Worm (Caenorhabditis elegans) whole organism, L1 larva: Measurements from ENCODE around the gene clec-148.

Experiments
- C04F5.9 ChIP-seq: sonication (generic microtip); optimal IDR thresholded peaks from 2 replicates; lab custom pipeline; 2016; ENCODE audit warnings: missing genetic modification characterization, missing compliant biosample characterization
- C16A3.4 ChIP-seq: fragments of 150-350 bp; optimal IDR thresholded peaks from 2 replicates; lab custom pipeline; 2014; ENCODE audit warnings: missing biosample characterization, missing genetic modification characterization
- Y116A8C.19 ChIP-seq: sonication (generic microtip); optimal IDR thresholded peaks from 2 replicates; lab custom pipeline; 2016; ENCODE audit warnings: missing compliant biosample characterization, missing genetic modification characterization, borderline replicate concordance
- aly-2 ChIP-seq: fragments of 150-350 bp; optimal IDR thresholded peaks from 2 replicates; lab custom pipeline; 2014; ENCODE audit warnings: missing biosample characterization, missing genetic modification characterization
- ceh-8 ChIP-seq: fragments of 200-800 bp; sonication (Bioruptor generic); optimal IDR thresholded peaks from 2 replicates; lab custom pipeline; 2018; ENCODE audit warnings: mild to moderate bottlenecking, missing genetic modification characterization, moderate library complexity, missing compliant biosample characterization
- ceh-82 ChIP-seq, 3 experiments: fragments of 150-350 bp in 1 of 3; sonication (generic microtip) in 2 of 3; optimal IDR thresholded peaks; 2 replicates each; lab custom pipeline; 2014 to 2017; ENCODE audit warnings: missing biosample characterization in 3 of 3, missing genetic modification characterization in 3 of 3
- ceh-90 ChIP-seq: sonication (generic microtip); optimal IDR thresholded peaks from 2 replicates; lab custom pipeline; 2016; ENCODE audit warnings: missing genetic modification characterization, missing compliant biosample characterization
- dsc-1 ChIP-seq: sonication (generic microtip); optimal IDR thresholded peaks from 2 replicates; lab custom pipeline; 2016; ENCODE audit warnings: mild to moderate bottlenecking, missing genetic modification characterization, missing compliant biosample characterization
- efl-1 ChIP-seq, 4 experiments: fragments of 150-350 bp; optimal IDR thresholded peaks in 3 of 4; peaks in 1 of 4; 1 replicate in 1 of 4; 2 replicates in 3 of 4; lab custom pipeline; 2014; ENCODE audit warnings: missing biosample characterization in 2 of 4, missing genetic modification characterization in 2 of 4, missing genetic modification reagents in 2 of 4
- elt-2 ChIP-seq: sonication (generic microtip); optimal IDR thresholded peaks from 2 replicates; lab custom pipeline; 2016; ENCODE audit warnings: missing genetic modification characterization, mild to moderate bottlenecking, inconsistent platforms, missing compliant biosample characterization, missing genetic modification reagents
- ets-5 ChIP-seq: fragments of 200-800 bp; sonication (Bioruptor generic); IDR thresholded peaks from 2 replicates; pipeline ENCODE4 v1.3.6; 2022; ENCODE audit warnings: missing genetic modification characterization, missing compliant biosample characterization
- hlh-17 ChIP-seq: fragments of 200-800 bp; sonication (Bioruptor generic); optimal IDR thresholded peaks from 2 replicates; lab custom pipeline; 2018; ENCODE audit warnings: missing genetic modification characterization, mild to moderate bottlenecking, missing compliant biosample characterization, moderate library complexity, borderline replicate concordance
- hpl-2 ChIP-seq: fragments of 150-350 bp; optimal IDR thresholded peaks from 2 replicates; lab custom pipeline; 2014; ENCODE audit warnings: missing biosample characterization, missing genetic modification reagents, missing genetic modification characterization
- isw-1 ChIP-seq: fragments of 200-800 bp; sonication (Bioruptor generic); IDR thresholded peaks from 2 replicates; pipeline ENCODE4 v1.3.6; 2022; ENCODE audit warnings: missing genetic modification characterization, missing compliant biosample characterization
- lin-13 ChIP-seq: fragments of 150-350 bp; optimal IDR thresholded peaks from 2 replicates; lab custom pipeline; 2014; ENCODE audit warnings: missing biosample characterization, missing genetic modification reagents, missing genetic modification characterization
- lin-14 ChIP-seq: fragments of 200-800 bp; sonication (Bioruptor generic); optimal IDR thresholded peaks from 2 replicates; lab custom pipeline; 2018; ENCODE audit warnings: mild to moderate bottlenecking, missing genetic modification characterization, moderate library complexity, missing compliant biosample characterization
- lin-39 ChIP-seq: fragments of 150-350 bp; optimal IDR thresholded peaks from 2 replicates; lab custom pipeline; 2014; ENCODE audit warnings: missing biosample characterization, missing genetic modification reagents, missing genetic modification characterization
- mab-9 ChIP-seq: fragments of 200-800 bp; sonication (Bioruptor generic); IDR thresholded peaks from 2 replicates; pipeline ENCODE4 v1.3.6; 2022; ENCODE audit warnings: missing genetic modification reagents, missing genetic modification characterization, missing compliant biosample characterization
- mep-1 ChIP-seq: fragments of 150-350 bp; optimal IDR thresholded peaks from 2 replicates; lab custom pipeline; 2014; ENCODE audit warnings: missing biosample characterization, missing genetic modification characterization
- nhr-12 ChIP-seq: sonication (generic microtip); optimal IDR thresholded peaks from 2 replicates; lab custom pipeline; 2017; ENCODE audit warnings: missing biosample characterization, missing genetic modification characterization
- nhr-237 ChIP-seq: fragments of 150-350 bp; optimal IDR thresholded peaks from 2 replicates; lab custom pipeline; 2014; ENCODE audit warnings: missing biosample characterization, missing genetic modification characterization
- nhr-85 ChIP-seq: sonication (generic microtip); peaks from one replicate; lab custom pipeline; 2016; ENCODE audit warnings: missing genetic modification characterization, inconsistent platforms, missing compliant biosample characterization
- pax-3 ChIP-seq: fragments of 200-800 bp; sonication (Bioruptor generic); optimal IDR thresholded peaks from 2 replicates; lab custom pipeline; 2018; ENCODE audit warnings: mild to moderate bottlenecking, missing genetic modification characterization, moderate library complexity, missing compliant biosample characterization
- rnt-1 ChIP-seq: sonication (generic microtip); optimal IDR thresholded peaks from 2 replicates; lab custom pipeline; 2016; ENCODE audit warnings: mild to moderate bottlenecking, missing genetic modification characterization, moderate library complexity, missing compliant biosample characterization
- snu-23 ChIP-seq: sonication (generic microtip); optimal IDR thresholded peaks from 2 replicates; lab custom pipeline; 2016; ENCODE audit warnings: missing genetic modification characterization, missing compliant biosample characterization
- sptf-1 ChIP-seq: fragments of 150-350 bp; optimal IDR thresholded peaks from 2 replicates; lab custom pipeline; 2014; ENCODE audit warnings: missing biosample characterization, missing genetic modification characterization
- tbx-2 ChIP-seq: sonication (generic microtip); optimal IDR thresholded peaks from 2 replicates; lab custom pipeline; 2016; ENCODE audit warnings: missing genetic modification characterization, missing compliant biosample characterization
- tlp-1 ChIP-seq: fragments of 150-350 bp; optimal IDR thresholded peaks from 2 replicates; lab custom pipeline; 2014; ENCODE audit warnings: missing biosample characterization, missing genetic modification characterization
- unc-130 ChIP-seq: fragments of 150-350 bp; optimal IDR thresholded peaks from 2 replicates; lab custom pipeline; 2017; ENCODE audit warnings: missing biosample characterization, missing genetic modification characterization, inconsistent platforms
- unc-86 ChIP-seq: sonication (generic microtip); optimal IDR thresholded peaks from 2 replicates; lab custom pipeline; 2016; ENCODE audit warnings: missing genetic modification characterization, missing compliant biosample characterization
- zag-1 ChIP-seq: fragments of 150-350 bp; optimal IDR thresholded peaks from 2 replicates; lab custom pipeline; 2014; ENCODE audit warnings: missing biosample characterization, missing genetic modification characterization

clec-148 gene

ce11 chrIII:151084-151483 lies 24.5 kb downstream of the clec-148 start:
- TF ChIP-seq hlh-17 (GFP tag; lab: Kevin White, UChicago) (no peak), lin-39 (tag; lab: Kevin White, UChicago) (no peak), mab-9 (GFP tag; lab: Robert Waterston, UW) (no peak), snu-23 (GFP tag; lab: Kevin White, UChicago) (no peak), tbx-2 (tag; lab: Kevin White, UChicago) (no peak), efl-1 (optimal IDR thresholded peaks at IDR 0.05; lab: Kevin White, UChicago) (no peak), efl-1 (GFP tag; optimal IDR thresholded peaks at IDR 0.05 in 1 of 2; lab: Kevin White, UChicago) (no peak), ceh-82 (tag; optimal IDR thresholded peaks at IDR 0.05; lab: Kevin White, UChicago) (no peak), lin-13 (no peak), tlp-1 (tag; lab: Kevin White, UChicago) (no peak), mep-1 (tag; lab: Kevin White, UChicago) (no peak), ceh-90 (tag; lab: Kevin White, UChicago) (no peak), ets-5 (no peak)

DNA sequence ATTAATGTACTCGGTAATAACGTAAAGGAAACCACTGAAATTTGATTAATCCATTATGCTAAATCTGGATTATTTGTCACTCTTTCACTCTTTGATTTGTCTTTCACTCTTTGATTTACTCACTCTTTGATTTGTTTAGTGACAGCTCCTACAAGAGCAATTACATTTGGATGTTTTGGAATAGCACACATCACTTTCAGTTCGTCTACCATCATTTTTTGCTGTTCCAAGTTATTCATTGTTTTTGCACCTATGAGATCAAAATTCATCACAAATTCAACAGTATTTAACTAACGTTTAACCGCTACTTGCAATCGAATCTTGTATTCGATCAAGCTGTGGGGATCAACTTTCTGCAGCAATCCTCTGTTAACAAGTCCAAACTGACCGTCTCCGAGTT lies 26.5 kb downstream of the clec-148 start:
- TF ChIP-seq efl-1 (optimal IDR thresholded peaks at IDR 0.05; lab: Kevin White, UChicago) (no peak), efl-1 (GFP tag; optimal IDR thresholded peaks at IDR 0.05 in 1 of 2; lab: Kevin White, UChicago) (peak in 1 of 2 experiments; percentile 69), C04F5.9 (tag; lab: Kevin White, UChicago) (no peak)

DNA sequence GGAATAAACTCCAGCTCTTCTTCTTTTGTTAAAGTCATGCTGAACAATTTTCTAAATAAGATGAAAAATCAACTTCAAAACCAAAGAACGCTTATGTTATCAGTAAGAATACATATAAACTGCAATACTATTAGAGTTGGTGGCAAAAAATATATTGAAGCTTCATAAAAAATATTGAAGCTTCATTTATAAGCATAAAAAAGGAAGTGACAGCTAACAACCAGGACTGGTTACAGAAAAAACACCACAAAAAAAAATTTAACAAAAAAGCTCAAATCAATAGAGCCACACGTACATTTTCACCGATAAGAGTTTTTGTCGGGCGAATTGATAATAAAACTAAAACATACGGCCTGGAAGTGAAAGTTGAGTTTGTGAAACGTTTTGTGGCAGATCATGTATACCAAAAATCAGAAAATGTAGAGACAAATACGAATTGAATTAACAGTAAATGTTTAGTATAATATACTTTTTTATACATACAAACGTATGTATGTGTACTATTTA lies 28.0 kb downstream of the clec-148 start, which contains the start of gene sqst-5:
Gene sqst-5, minus strand, starts transcription at position 51 of the 507 bp plus-strand sequence.
- TF ChIP-seq nhr-237 (tag; lab: Kevin White, UChicago) (no peak), rnt-1 (tag; lab: Kevin White, UChicago) (no peak), elt-2 (tag; lab: Kevin White, UChicago) (peak; percentile 36)

ce11 chrIII:146369-146768 lies 29.3 kb downstream of the clec-148 start, which contains the start of gene fbxb-84:
Gene fbxb-84 (minus strand): TSS chrIII:146469.
- TF ChIP-seq ceh-8 (GFP tag; lab: Kevin White, UChicago) (no peak), rnt-1 (tag; lab: Kevin White, UChicago) (no peak), Y116A8C.19 (tag; lab: Kevin White, UChicago) (no peak), dsc-1 (no peak), nhr-12 (tag; lab: Kevin White, UChicago) (no peak)
- TF ChIP-seq, all 84 proteins: peak for 0

ce11 chrIII:145078-145477 lies 30.6 kb downstream of the clec-148 start, which contains the start of the genes T17A3.12 and fbxb-83:
Gene T17A3.12 (minus strand): TSS chrIII:145178.
Gene fbxb-83 (minus strand): TSS chrIII:145211.
- TF ChIP-seq nhr-85 (tag; lab: Kevin White, UChicago) (no peak), sptf-1 (tag; lab: Kevin White, UChicago) (no peak), lin-39 (tag; lab: Kevin White, UChicago) (no peak), ets-5 (no peak), dsc-1 (no peak), unc-130 (tag; lab: Kevin White, UChicago) (no peak), C16A3.4 (tag; lab: Kevin White, UChicago) (no peak), lin-14 (GFP tag; lab: Kevin White, UChicago) (no peak), C04F5.9 (tag; lab: Kevin White, UChicago) (no peak), snu-23 (GFP tag; lab: Kevin White, UChicago) (no peak), unc-86 (tag; lab: Kevin White, UChicago) (no peak), zag-1 (tag; lab: Kevin White, UChicago) (no peak), ceh-82 (tag; optimal IDR thresholded peaks at IDR 0.05; lab: Kevin White, UChicago) (no peak), elt-2 (tag; lab: Kevin White, UChicago) (no peak), isw-1 (no peak), hpl-2 (GFP tag; lab: Kevin White, UChicago) (no peak), aly-2 (tag; lab: Kevin White, UChicago) (no peak)

- TF ChIP-seq efl-1 (optimal IDR thresholded peaks at IDR 0.05; lab: Kevin White, UChicago), result no peak
- peak in 1 of 2 experiments; percentile 1 for TF ChIP-seq efl-1 (GFP tag; optimal IDR thresholded peaks at IDR 0.05 in 1 of 2; lab: Kevin White, UChicago)
- TF ChIP-seq pax-3 (tag; lab: Kevin White, UChicago), result no peak
Observed at ce11 chrIII:143121-143520, 32.5 kb downstream of the clec-148 start, which contains the start of gene fbxb-82. Gene fbxb-82 (minus strand): TSS chrIII:143221.
